Fruit fly (Drosophila melanogaster) whole organism, embryonic: ENCODE measurements around the gene CG14960.

ENCODE experiments used
- BEAF-32 ChIP-seq: fragments of 200-800 bp; sonication (Bioruptor generic); optimal IDR thresholded peaks from 3 replicates; lab custom pipeline; 2017; ENCODE audit warnings: missing biosample characterization, missing genetic modification characterization, mild to moderate bottlenecking, moderate library complexity, missing genetic modification reagents
- CG10431 ChIP-seq: fragments of 200-800 bp; sonication (Bioruptor generic); optimal IDR thresholded peaks from 3 replicates; lab custom pipeline; 2018; ENCODE audit warnings: missing biosample characterization, mild to moderate bottlenecking, missing genetic modification characterization
- CG11696 ChIP-seq: fragments of 200-800 bp; sonication (Bioruptor generic); IDR thresholded peaks from 2 replicates; pipeline ENCODE4 v1.3.6; 2022; ENCODE audit warnings: missing biosample characterization, missing genetic modification characterization
- CG14014 ChIP-seq: fragments of 200-800 bp; sonication (Bioruptor generic); IDR thresholded peaks from 2 replicates; pipeline ENCODE4 v1.3.6; 2022; ENCODE audit warnings: missing biosample characterization, missing genetic modification characterization
- CG14441 ChIP-seq: fragments of 200-800 bp; sonication (Bioruptor generic); IDR thresholded peaks from 2 replicates; pipeline ENCODE4 v1.3.6; 2022; ENCODE audit warnings: missing biosample characterization, missing genetic modification characterization
- CG15073 ChIP-seq: fragments of 200-800 bp; sonication (Bioruptor generic); optimal IDR thresholded peaks from 2 replicates; lab custom pipeline; 2016; ENCODE audit warnings: missing biosample characterization, missing genetic modification characterization
- CG15601 ChIP-seq: fragments of 200-800 bp; sonication (Bioruptor generic); optimal IDR thresholded peaks from 3 replicates; lab custom pipeline; 2019; ENCODE audit warnings: missing biosample characterization, mild to moderate bottlenecking, missing genetic modification characterization, moderate library complexity
- CG16813 ChIP-seq: fragments of 200-800 bp; sonication (Bioruptor generic); IDR thresholded peaks from 3 replicates; pipeline ENCODE4 v1.3.6; 2022; ENCODE audit warnings: missing biosample characterization, missing genetic modification characterization; ENCODE audit not compliant: partially characterized antibody
- CG16815 ChIP-seq: fragments of 200-800 bp; sonication (Bioruptor generic); optimal IDR thresholded peaks from 3 replicates; lab custom pipeline; 2017; ENCODE audit warnings: missing biosample characterization, mild to moderate bottlenecking, missing genetic modification characterization
- CG17912 ChIP-seq: fragments of 200-800 bp; sonication (Bioruptor generic); optimal IDR thresholded peaks from 2 replicates; lab custom pipeline; 2018; ENCODE audit warnings: missing biosample characterization, mild to moderate bottlenecking, missing genetic modification characterization
- CG30431 ChIP-seq: fragments of 200-800 bp; sonication (Bioruptor generic); optimal IDR thresholded peaks from 2 replicates; lab custom pipeline; 2017; ENCODE audit warnings: missing biosample characterization, missing genetic modification characterization
- CG3281 ChIP-seq: fragments of 200-800 bp; sonication (Bioruptor generic); optimal IDR thresholded peaks from 3 replicates; lab custom pipeline; 2017; ENCODE audit warnings: missing biosample characterization, mild to moderate bottlenecking, missing genetic modification characterization
- CG7786 ChIP-seq: fragments of 200-800 bp; sonication (Bioruptor generic); optimal IDR thresholded peaks from 2 replicates; lab custom pipeline; 2016; ENCODE audit warnings: missing biosample characterization, missing genetic modification characterization
- CG8089 ChIP-seq: fragments of 200-800 bp; sonication (Bioruptor generic); optimal IDR thresholded peaks from 3 replicates; lab custom pipeline; 2016; ENCODE audit warnings: missing biosample characterization, missing genetic modification characterization
- Chrac-16 ChIP-seq: fragments of 200-800 bp; sonication (Bioruptor generic); optimal IDR thresholded peaks from 3 replicates; lab custom pipeline; 2016; ENCODE audit warnings: missing biosample characterization, missing genetic modification characterization
- D ChIP-seq, 2 experiments: fragments of 200-800 bp in 1 of 2; fragments of >200 bp in 1 of 2; sonication (Bioruptor generic) in 1 of 2; optimal IDR thresholded peaks; 2 replicates in 1 of 2; 3 replicates in 1 of 2; lab custom pipeline; 2017; ENCODE audit warnings: mild to moderate bottlenecking in 1 of 2, missing biosample characterization in 1 of 2, missing genetic modification characterization in 1 of 2, missing genetic modification reagents in 1 of 2
- Dll ChIP-seq: fragments of 200-800 bp; sonication (Bioruptor generic); IDR thresholded peaks from 4 replicates; pipeline ENCODE4 v1.3.6; 2022; ENCODE audit warnings: missing biosample characterization, missing genetic modification characterization; ENCODE audit not compliant: partially characterized antibody
- Dp ChIP-seq: fragments of 200-800 bp; sonication (Bioruptor generic); optimal IDR thresholded peaks from 2 replicates; lab custom pipeline; 2018; ENCODE audit warnings: missing biosample characterization, mild to moderate bottlenecking, missing genetic modification characterization, moderate library complexity
- Dref ChIP-seq: fragments of 200-800 bp; sonication (Bioruptor generic); IDR thresholded peaks from 2 replicates; pipeline ENCODE4 v1.3.6; 2022; ENCODE audit warnings: missing biosample characterization, missing genetic modification characterization
- Fer3 ChIP-seq: fragments of 200-800 bp; sonication (Bioruptor generic); optimal IDR thresholded peaks from 2 replicates; lab custom pipeline; 2018; ENCODE audit warnings: missing biosample characterization, mild to moderate bottlenecking, missing genetic modification characterization, moderate library complexity
- Gsc ChIP-seq: fragments of 200-800 bp; sonication (Bioruptor generic); IDR thresholded peaks from 2 replicates; pipeline ENCODE4 v1.3.6; 2022; ENCODE audit warnings: missing biosample characterization, missing genetic modification characterization
- H15 ChIP-seq: fragments of 200-800 bp; sonication (Bioruptor generic); IDR thresholded peaks from 3 replicates; pipeline ENCODE4 v1.3.6; 2022; ENCODE audit warnings: missing biosample characterization, missing genetic modification characterization
- HmgD ChIP-seq: fragments of 200-800 bp; sonication (Bioruptor generic); optimal IDR thresholded peaks from 3 replicates; lab custom pipeline; 2016; ENCODE audit warnings: missing biosample characterization, missing genetic modification characterization
- Lhr ChIP-seq: fragments of 200-800 bp; sonication (Bioruptor generic); optimal IDR thresholded peaks from 3 replicates; lab custom pipeline; 2017; ENCODE audit warnings: mild to moderate bottlenecking, missing biosample characterization, missing genetic modification reagents, missing genetic modification characterization
- Lpt ChIP-seq: fragments of >200 bp; optimal IDR thresholded peaks from 2 replicates; lab custom pipeline; 2018; ENCODE audit warnings: missing biosample characterization, missing genetic modification characterization
- Nf-YB ChIP-seq: fragments of 200-800 bp; sonication (Bioruptor generic); optimal IDR thresholded peaks from 3 replicates; lab custom pipeline; 2019; ENCODE audit warnings: missing biosample characterization, mild to moderate bottlenecking, missing genetic modification characterization, moderate library complexity
- Spps ChIP-seq: fragments of 200-800 bp; sonication (Bioruptor generic); optimal IDR thresholded peaks from 2 replicates; lab custom pipeline; 2018; ENCODE audit warnings: missing biosample characterization, mild to moderate bottlenecking, missing genetic modification characterization
- ash1 ChIP-seq: fragments of 200-800 bp; sonication (Bioruptor generic); optimal IDR thresholded peaks from 2 replicates; lab custom pipeline; 2018; ENCODE audit warnings: missing biosample characterization, mild to moderate bottlenecking, missing genetic modification characterization
- croc ChIP-seq: fragments of 200-800 bp; sonication (Bioruptor generic); conservative IDR thresholded peaks from 3 replicates; pipeline ENCODE4 v1.3.6; 2022; ENCODE audit warnings: missing biosample characterization, missing genetic modification characterization
- cwo ChIP-seq: fragments of 200-800 bp; sonication (Bioruptor generic); optimal IDR thresholded peaks from 3 replicates; lab custom pipeline; 2017; ENCODE audit warnings: missing biosample characterization, missing genetic modification characterization, mild to moderate bottlenecking, moderate library complexity, missing genetic modification reagents
- dan ChIP-seq: fragments of 200-800 bp; sonication (Bioruptor generic); IDR thresholded peaks from 2 replicates; pipeline ENCODE4 v1.3.6; 2022; ENCODE audit warnings: missing biosample characterization, missing genetic modification characterization
- emc ChIP-seq: fragments of 200-800 bp; sonication (Bioruptor generic); optimal IDR thresholded peaks from 2 replicates; lab custom pipeline; 2016; ENCODE audit warnings: missing biosample characterization, missing genetic modification characterization
- ftz-f1 ChIP-seq: fragments of 200-800 bp; sonication (Bioruptor generic); optimal IDR thresholded peaks from 2 replicates; lab custom pipeline; 2016; ENCODE audit warnings: missing biosample characterization, missing genetic modification characterization
- gce ChIP-seq: fragments of 200-800 bp; sonication (Bioruptor generic); IDR thresholded peaks from 3 replicates; pipeline ENCODE4 v1.3.6; 2022; ENCODE audit warnings: missing biosample characterization, missing genetic modification characterization
- gcm ChIP-seq: fragments of 200-800 bp; sonication (Bioruptor generic); optimal IDR thresholded peaks from 2 replicates; lab custom pipeline; 2019; ENCODE audit warnings: missing biosample characterization, mild to moderate bottlenecking, missing genetic modification characterization, moderate library complexity
- gro ChIP-seq: fragments of 200-800 bp; sonication (Bioruptor generic); optimal IDR thresholded peaks from 2 replicates; lab custom pipeline; 2016; ENCODE audit warnings: missing biosample characterization, missing genetic modification characterization
- gsb-n ChIP-seq: fragments of 200-800 bp; sonication (Bioruptor generic); optimal IDR thresholded peaks from 3 replicates; lab custom pipeline; 2018; ENCODE audit warnings: missing biosample characterization, mild to moderate bottlenecking, missing genetic modification characterization
- inv ChIP-seq: fragments of 200-800 bp; sonication (Bioruptor generic); IDR thresholded peaks from 2 replicates; pipeline ENCODE4 v1.3.6; 2022; ENCODE audit warnings: missing biosample characterization, missing genetic modification characterization; ENCODE audit not compliant: partially characterized antibody
- jumu ChIP-seq: fragments of 200-800 bp; sonication (Bioruptor generic); optimal IDR thresholded peaks from 3 replicates; lab custom pipeline; 2016; ENCODE audit warnings: missing biosample characterization, missing genetic modification characterization
- lbe ChIP-seq: fragments of 200-800 bp; sonication (Bioruptor generic); optimal IDR thresholded peaks from 2 replicates; lab custom pipeline; 2016; ENCODE audit warnings: missing biosample characterization, mild to moderate bottlenecking, missing genetic modification characterization
- mirr ChIP-seq: fragments of 200-800 bp; sonication (Bioruptor generic); optimal IDR thresholded peaks from 3 replicates; lab custom pipeline; 2018; ENCODE audit warnings: missing biosample characterization, mild to moderate bottlenecking, missing genetic modification characterization
- seq ChIP-seq: fragments of 200-800 bp; sonication (Bioruptor generic); IDR thresholded peaks from 2 replicates; pipeline ENCODE4 v1.3.6; 2022; ENCODE audit warnings: missing biosample characterization, missing genetic modification characterization
- slou ChIP-seq: fragments of 200-800 bp; sonication (Bioruptor generic); optimal IDR thresholded peaks from 3 replicates; lab custom pipeline; 2016; ENCODE audit warnings: missing biosample characterization, missing genetic modification characterization
- so ChIP-seq: fragments of 200-800 bp; sonication (Bioruptor generic); IDR thresholded peaks from 3 replicates; pipeline ENCODE4 v1.3.6; 2022; ENCODE audit warnings: missing biosample characterization, missing genetic modification characterization
- ttk ChIP-seq: fragments of 200-800 bp; sonication (Bioruptor generic); IDR thresholded peaks from 2 replicates; pipeline ENCODE4 v2.1.2; 2022; ENCODE audit warnings: missing biosample characterization, missing genetic modification characterization
- twi ChIP-seq: fragments of 200-800 bp; optimal IDR thresholded peaks from 2 replicates; lab custom pipeline; 2019; ENCODE audit warnings: missing biosample characterization, mild to moderate bottlenecking, missing genetic modification characterization, moderate library complexity
- tx ChIP-seq: fragments of 200-800 bp; sonication (Bioruptor generic); optimal IDR thresholded peaks from 2 replicates; lab custom pipeline; 2016; ENCODE audit warnings: missing biosample characterization, missing genetic modification characterization
- vvl ChIP-seq: fragments of 200-800 bp; sonication (Bioruptor generic); IDR thresholded peaks from 2 replicates; pipeline ENCODE4 v1.3.6; 2022; ENCODE audit warnings: missing biosample characterization, missing genetic modification characterization
- zf30C ChIP-seq: fragments of 200-800 bp; sonication (Bioruptor generic); optimal IDR thresholded peaks from 3 replicates; lab custom pipeline; 2018; ENCODE audit warnings: missing biosample characterization, mild to moderate bottlenecking, missing genetic modification characterization

CG14960 gene

dm6 chr3L:3249997-3250774 is 20.6 kb upstream of the CG14960 start (continued):
- TF ChIP-seq Nf-YB (GFP tag; lab: Kevin White, UChicago) (peak; percentile 86), inv (GFP tag; lab: Robert Waterston, UW) (no peak), Dll (GFP tag; lab: Robert Waterston, UW) (no peak), vvl (peak; percentile 79), jumu (peak; percentile 93), BEAF-32 (GFP tag; lab: Kevin White, UChicago) (peak; percentile 15), ftz-f1 (GFP tag; lab: Kevin White, UChicago) (peak; percentile 91), CG11696 (no peak), ash1 (GFP tag; lab: Kevin White, UChicago) (no peak), slou (GFP tag; lab: Kevin White, UChicago) (peak; percentile 91), CG7786 (peak; percentile 96), CG8089 (GFP tag; lab: Kevin White, UChicago) (peak; percentile 94), mirr (peak; percentile 59), Lpt (no peak), zf30C (GFP tag; lab: Kevin White, UChicago) (peak; percentile 91), Spps (peak; percentile 80), Chrac-16 (GFP tag; lab: Kevin White, UChicago) (peak; percentile 94), D (optimal IDR thresholded peaks at IDR 0.05; lab: Kevin White, UChicago) (no peak), D (GFP tag; optimal IDR thresholded peaks at IDR 0.05; lab: Kevin White, UChicago) (peak; percentile 97), CG17912 (peak; percentile 57), CG15073 (GFP tag; lab: Kevin White, UChicago) (peak; percentile 76), gsb-n (peak; percentile 91), CG30431 (GFP tag; lab: Kevin White, UChicago) (peak; percentile 94), gro (GFP tag; lab: Kevin White, UChicago) (peak; percentile 88), seq (peak; percentile 82), CG14441 (GFP tag; lab: Robert Waterston, UW) (peak; percentile 84), Fer3 (peak; percentile 81), tx (peak; percentile 95), Gsc (GFP tag; lab: Robert Waterston, UW) (peak; percentile 59), Dp (GFP tag; lab: Kevin White, UChicago) (peak; percentile 8), Lhr (GFP tag; lab: Kevin White, UChicago) (peak; percentile 84), CG14014 (GFP tag; lab: Robert Waterston, UW) (peak; percentile 88), CG3281 (GFP tag; lab: Kevin White, UChicago) (peak; percentile 95), gce (GFP tag; lab: Robert Waterston, UW) (peak; percentile 77; the same call in 1 of the 3 replicates), so (peak; percentile 67; the same call in 1 of the 3 replicates), CG16813 (GFP tag; lab: Robert Waterston, UW) (no peak), croc (peak; percentile 88), cwo (GFP tag; lab: Kevin White, UChicago) (peak; percentile 90), ttk (GFP tag; lab: Robert Waterston, UW) (peak; percentile 83), dan (GFP tag; lab: Robert Waterston, UW) (peak; percentile 27; the same call in 1 of the 2 replicates), H15 (GFP tag; lab: Robert Waterston, UW) (peak; percentile 88), CG15601 (tag; lab: Kevin White, UChicago) (peak; percentile 94), gcm (GFP tag; lab: Kevin White, UChicago) (peak; percentile 90), lbe (GFP tag; lab: Kevin White, UChicago) (peak; percentile 42), CG16815 (peak; percentile 97), twi (tag; lab: Kevin White, UChicago) (peak; percentile 93), Dref (GFP tag; lab: Robert Waterston, UW) (no peak), CG10431 (GFP tag; lab: Kevin White, UChicago) (peak; percentile 83), HmgD (GFP tag; lab: Kevin White, UChicago) (peak; percentile 74), emc (GFP tag; lab: Kevin White, UChicago) (peak; percentile 88)
